Worm (Caenorhabditis elegans) whole organism, L1 larva: ENCODE results near the gene dnj-22.

ENCODE experiments used
- C04F5.9 ChIP-seq: sonication (generic microtip); optimal IDR thresholded peaks from 2 replicates; lab custom pipeline; 2016; ENCODE audit warnings: missing genetic modification characterization, missing compliant biosample characterization
- C34B4.2 ChIP-seq: sonication (generic microtip); optimal IDR thresholded peaks from 2 replicates; lab custom pipeline; 2017; ENCODE audit warnings: mild to moderate bottlenecking, missing genetic modification characterization, missing compliant biosample characterization
- F16B12.6 ChIP-seq: fragments of 150-350 bp; optimal IDR thresholded peaks from 2 replicates; lab custom pipeline; 2014; ENCODE audit warnings: missing biosample characterization, missing genetic modification characterization
- aha-1 ChIP-seq: fragments of 150-350 bp; optimal IDR thresholded peaks from 2 replicates; lab custom pipeline; 2014; ENCODE audit warnings: missing biosample characterization, missing genetic modification characterization
- alr-1 ChIP-seq: fragments of 200-800 bp; sonication (Bioruptor generic); optimal IDR thresholded peaks from 2 replicates; lab custom pipeline; 2018; ENCODE audit warnings: borderline replicate concordance, mild to moderate bottlenecking, missing genetic modification characterization, missing compliant biosample characterization
- aly-2 ChIP-seq: fragments of 150-350 bp; optimal IDR thresholded peaks from 2 replicates; lab custom pipeline; 2014; ENCODE audit warnings: missing biosample characterization, missing genetic modification characterization
- ama-1 ChIP-seq: fragments of 150-350 bp; optimal IDR thresholded peaks from 2 replicates; lab custom pipeline; 2014
- ceh-8 ChIP-seq: fragments of 200-800 bp; sonication (Bioruptor generic); optimal IDR thresholded peaks from 2 replicates; lab custom pipeline; 2018; ENCODE audit warnings: mild to moderate bottlenecking, missing genetic modification characterization, moderate library complexity, missing compliant biosample characterization
- ceh-82 ChIP-seq, 3 experiments: fragments of 150-350 bp in 1 of 3; sonication (generic microtip) in 2 of 3; optimal IDR thresholded peaks; 2 replicates each; lab custom pipeline; 2014 to 2017; ENCODE audit warnings: missing biosample characterization in 3 of 3, missing genetic modification characterization in 3 of 3
- ceh-90 ChIP-seq: sonication (generic microtip); optimal IDR thresholded peaks from 2 replicates; lab custom pipeline; 2016; ENCODE audit warnings: missing genetic modification characterization, missing compliant biosample characterization
- dpl-1 ChIP-seq, 3 experiments: fragments of 150-350 bp in 2 of 3; sonication (generic microtip) in 1 of 3; optimal IDR thresholded peaks; 2 replicates each; lab custom pipeline; 2014 to 2017; ENCODE audit warnings: missing biosample characterization in 3 of 3, missing genetic modification characterization in 3 of 3, missing genetic modification reagents in 3 of 3
- dsc-1 ChIP-seq: sonication (generic microtip); optimal IDR thresholded peaks from 2 replicates; lab custom pipeline; 2016; ENCODE audit warnings: mild to moderate bottlenecking, missing genetic modification characterization, missing compliant biosample characterization
- efl-1 ChIP-seq, 4 experiments: fragments of 150-350 bp; optimal IDR thresholded peaks in 3 of 4; peaks in 1 of 4; 1 replicate in 1 of 4; 2 replicates in 3 of 4; lab custom pipeline; 2014; ENCODE audit warnings: missing biosample characterization in 2 of 4, missing genetic modification characterization in 2 of 4, missing genetic modification reagents in 2 of 4
- egl-27 ChIP-seq, 2 experiments: fragments of 150-350 bp in 1 of 2; sonication (generic microtip); optimal IDR thresholded peaks; 3 replicates each; lab custom pipeline; 2017 to 2018; ENCODE audit warnings: missing biosample characterization in 2 of 2, missing genetic modification characterization in 2 of 2, missing genetic modification reagents in 2 of 2
- elt-2 ChIP-seq: sonication (generic microtip); optimal IDR thresholded peaks from 2 replicates; lab custom pipeline; 2016; ENCODE audit warnings: missing genetic modification characterization, mild to moderate bottlenecking, inconsistent platforms, missing compliant biosample characterization, missing genetic modification reagents
- elt-3 ChIP-seq, 6 experiments: fragments of 150-350 bp in 1 of 6; sonication (generic microtip); optimal IDR thresholded peaks; 2 replicates each; lab custom pipeline; 2017 to 2018; ENCODE audit warnings: missing biosample characterization in 6 of 6, missing genetic modification characterization in 6 of 6, inconsistent platforms in 1 of 6
- fkh-10 ChIP-seq: sonication (generic microtip); optimal IDR thresholded peaks from 2 replicates; lab custom pipeline; 2017; ENCODE audit warnings: missing biosample characterization, missing genetic modification reagents, missing genetic modification characterization
- fkh-4 ChIP-seq: sonication (generic microtip); optimal IDR thresholded peaks from 2 replicates; lab custom pipeline; 2016; ENCODE audit warnings: missing compliant biosample characterization, missing genetic modification characterization, borderline replicate concordance
- fkh-8 ChIP-seq: sonication (generic microtip); optimal IDR thresholded peaks from 2 replicates; lab custom pipeline; 2016; ENCODE audit warnings: mild to moderate bottlenecking, missing genetic modification characterization, missing compliant biosample characterization
- fos-1 ChIP-seq: fragments of 150-350 bp; optimal IDR thresholded peaks from 2 replicates; lab custom pipeline; 2014; ENCODE audit warnings: missing biosample characterization, missing genetic modification characterization
- hlh-4 ChIP-seq: sonication (generic microtip); optimal IDR thresholded peaks from 2 replicates; lab custom pipeline; 2016; ENCODE audit warnings: mild to moderate bottlenecking, missing genetic modification characterization, missing compliant biosample characterization
- hpl-2 ChIP-seq: fragments of 150-350 bp; optimal IDR thresholded peaks from 2 replicates; lab custom pipeline; 2014; ENCODE audit warnings: missing biosample characterization, missing genetic modification reagents, missing genetic modification characterization
- irx-1 ChIP-seq: sonication (generic microtip); optimal IDR thresholded peaks from 2 replicates; lab custom pipeline; 2016; ENCODE audit warnings: missing genetic modification characterization, missing compliant biosample characterization
- jun-1 ChIP-seq: fragments of 150-350 bp; optimal IDR thresholded peaks from 2 replicates; lab custom pipeline; 2014; ENCODE audit warnings: missing biosample characterization, missing genetic modification reagents, missing genetic modification characterization
- lin-14 ChIP-seq: fragments of 200-800 bp; sonication (Bioruptor generic); optimal IDR thresholded peaks from 2 replicates; lab custom pipeline; 2018; ENCODE audit warnings: mild to moderate bottlenecking, missing genetic modification characterization, moderate library complexity, missing compliant biosample characterization
- lin-15B ChIP-seq: fragments of 150-350 bp; sonication (generic microtip); optimal IDR thresholded peaks from 3 replicates; lab custom pipeline; 2014; ENCODE audit warnings: missing biosample characterization, missing genetic modification characterization
- lin-39 ChIP-seq: fragments of 150-350 bp; optimal IDR thresholded peaks from 2 replicates; lab custom pipeline; 2014; ENCODE audit warnings: missing biosample characterization, missing genetic modification reagents, missing genetic modification characterization
- lsy-2 ChIP-seq, 2 experiments: fragments of 150-350 bp; optimal IDR thresholded peaks; 2 replicates each; lab custom pipeline; 2014; ENCODE audit warnings: missing biosample characterization in 2 of 2, missing genetic modification characterization in 2 of 2
- mab-9 ChIP-seq: fragments of 200-800 bp; sonication (Bioruptor generic); IDR thresholded peaks from 2 replicates; pipeline ENCODE4 v1.3.6; 2022; ENCODE audit warnings: missing genetic modification reagents, missing genetic modification characterization, missing compliant biosample characterization
- nhr-12 ChIP-seq: sonication (generic microtip); optimal IDR thresholded peaks from 2 replicates; lab custom pipeline; 2017; ENCODE audit warnings: missing biosample characterization, missing genetic modification characterization
- nhr-237 ChIP-seq: fragments of 150-350 bp; optimal IDR thresholded peaks from 2 replicates; lab custom pipeline; 2014; ENCODE audit warnings: missing biosample characterization, missing genetic modification characterization
- nhr-28 ChIP-seq: fragments of 150-350 bp; optimal IDR thresholded peaks from 2 replicates; lab custom pipeline; 2014; ENCODE audit warnings: missing biosample characterization, missing genetic modification characterization
- nhr-47 ChIP-seq: sonication (generic microtip); optimal IDR thresholded peaks from 2 replicates; lab custom pipeline; 2016; ENCODE audit warnings: mild to moderate bottlenecking, missing genetic modification characterization, moderate library complexity, missing compliant biosample characterization
- nhr-71 ChIP-seq: sonication (generic microtip); optimal IDR thresholded peaks from 2 replicates; lab custom pipeline; 2016; ENCODE audit warnings: mild to moderate bottlenecking, missing genetic modification characterization, moderate library complexity, missing compliant biosample characterization
- nhr-76 ChIP-seq: sonication (generic microtip); optimal IDR thresholded peaks from 2 replicates; lab custom pipeline; 2017; ENCODE audit warnings: missing biosample characterization, missing genetic modification characterization
- nhr-77 ChIP-seq: fragments of 150-350 bp; optimal IDR thresholded peaks from 2 replicates; lab custom pipeline; 2014; ENCODE audit warnings: missing biosample characterization, missing genetic modification characterization
- nhr-84 ChIP-seq: sonication (generic microtip); optimal IDR thresholded peaks from 2 replicates; lab custom pipeline; 2017; ENCODE audit warnings: missing biosample characterization, missing genetic modification characterization
- pag-3 ChIP-seq: sonication (generic microtip); optimal IDR thresholded peaks from 2 replicates; lab custom pipeline; 2017; ENCODE audit warnings: missing genetic modification characterization, mild to moderate bottlenecking, missing compliant biosample characterization, antibody characterized with exemption, borderline replicate concordance; ENCODE audit not compliant: insufficient read depth
- pax-3 ChIP-seq: fragments of 200-800 bp; sonication (Bioruptor generic); optimal IDR thresholded peaks from 2 replicates; lab custom pipeline; 2018; ENCODE audit warnings: mild to moderate bottlenecking, missing genetic modification characterization, moderate library complexity, missing compliant biosample characterization
- pqm-1 ChIP-seq: sonication (generic microtip); optimal IDR thresholded peaks from 3 replicates; lab custom pipeline; 2017; ENCODE audit warnings: missing biosample characterization, missing genetic modification characterization
- rnt-1 ChIP-seq: sonication (generic microtip); optimal IDR thresholded peaks from 2 replicates; lab custom pipeline; 2016; ENCODE audit warnings: mild to moderate bottlenecking, missing genetic modification characterization, moderate library complexity, missing compliant biosample characterization
- sox-4 ChIP-seq: sonication (generic microtip); optimal IDR thresholded peaks from 2 replicates; lab custom pipeline; 2016; ENCODE audit warnings: missing genetic modification characterization, missing compliant biosample characterization
- sptf-1 ChIP-seq: fragments of 150-350 bp; optimal IDR thresholded peaks from 2 replicates; lab custom pipeline; 2014; ENCODE audit warnings: missing biosample characterization, missing genetic modification characterization
- tbx-2 ChIP-seq: sonication (generic microtip); optimal IDR thresholded peaks from 2 replicates; lab custom pipeline; 2016; ENCODE audit warnings: missing genetic modification characterization, missing compliant biosample characterization
- unc-130 ChIP-seq: fragments of 150-350 bp; optimal IDR thresholded peaks from 2 replicates; lab custom pipeline; 2017; ENCODE audit warnings: missing biosample characterization, missing genetic modification characterization, inconsistent platforms
- unc-30 ChIP-seq: sonication (generic microtip); optimal IDR thresholded peaks from 2 replicates; lab custom pipeline; 2017; ENCODE audit warnings: missing biosample characterization, missing genetic modification characterization
- unc-86 ChIP-seq: sonication (generic microtip); optimal IDR thresholded peaks from 2 replicates; lab custom pipeline; 2016; ENCODE audit warnings: missing genetic modification characterization, missing compliant biosample characterization
- unc-98 ChIP-seq: fragments of 200-800 bp; sonication (Bioruptor generic); IDR thresholded peaks from 2 replicates; pipeline ENCODE4 v1.3.6; 2022; ENCODE audit warnings: missing genetic modification characterization, missing compliant biosample characterization
- vab-15 ChIP-seq: sonication (generic microtip); optimal IDR thresholded peaks from 2 replicates; lab custom pipeline; 2017; ENCODE audit warnings: missing genotype, mild to moderate bottlenecking, missing genetic modification characterization, missing compliant biosample characterization
- xbp-1 ChIP-seq: sonication (generic microtip); optimal IDR thresholded peaks from 2 replicates; lab custom pipeline; 2016; ENCODE audit warnings: missing genetic modification characterization, missing compliant biosample characterization
- zag-1 ChIP-seq: fragments of 150-350 bp; optimal IDR thresholded peaks from 2 replicates; lab custom pipeline; 2014; ENCODE audit warnings: missing biosample characterization, missing genetic modification characterization
- ztf-11 ChIP-seq, 2 experiments: sonication (generic microtip); optimal IDR thresholded peaks; 2 replicates each; lab custom pipeline; 2016 to 2017; ENCODE audit warnings: missing genetic modification characterization in 2 of 2, missing biosample characterization in 1 of 2, missing compliant biosample characterization in 1 of 2

dnj-22 gene

ce11 chrV:8500348-8500747, 38.4 kb upstream of the dnj-22 start (continued):
- TF ChIP-seq dpl-1 (GFP tag; optimal IDR thresholded peaks at IDR 0.05; lab: Kevin White, UChicago) = peak; percentile 39 to 74 (median 72)
- TF ChIP-seq unc-30 (tag; lab: Kevin White, UChicago) = peak; percentile 31
- TF ChIP-seq alr-1 (tag; lab: Kevin White, UChicago) = no peak
- TF ChIP-seq hlh-4 = peak; percentile 25
- peak; percentile 59 for TF ChIP-seq hpl-2 (GFP tag; lab: Kevin White, UChicago)
- peak; percentile 96 for TF ChIP-seq ceh-8
- peak; percentile 93 for TF ChIP-seq tbx-2 (tag; lab: Kevin White, UChicago)
- TF ChIP-seq nhr-237 (tag; lab: Kevin White, UChicago) = peak; percentile 12
- TF ChIP-seq irx-1 (tag; lab: Kevin White, UChicago) = peak; percentile 91
- TF ChIP-seq C04F5.9 (tag; lab: Kevin White, UChicago) = peak; percentile 68
- TF ChIP-seq F16B12.6 (tag; lab: Kevin White, UChicago) = peak; percentile 55
- TF ChIP-seq nhr-71 = peak; percentile 94
- peak; percentile 86 for TF ChIP-seq mab-9 (GFP tag; lab: Robert Waterston, UW)
- peak; percentile 73 to 81 for TF ChIP-seq efl-1 (optimal IDR thresholded peaks at IDR 0.05; lab: Kevin White, UChicago)
- peak; percentile 62 to 98 for TF ChIP-seq efl-1 (GFP tag; optimal IDR thresholded peaks at IDR 0.05 in 1 of 2; lab: Kevin White, UChicago)
- TF ChIP-seq ztf-11 (tag; optimal IDR thresholded peaks at IDR 0.05; lab: Kevin White, UChicago) = peak in 1 of 2 experiments; percentile 90
- peak in 1 of 2 experiments; percentile 34 for TF ChIP-seq egl-27 (tag; optimal IDR thresholded peaks at IDR 0.05; lab: Kevin White, UChicago)
- peak; percentile 98 for TF ChIP-seq unc-130
- peak; percentile 97 for TF ChIP-seq rnt-1 (tag; lab: Kevin White, UChicago)
- TF ChIP-seq elt-3 (tag; optimal IDR thresholded peaks at IDR 0.05; lab: Kevin White, UChicago) = peak; percentile 9 to 87 (median 42)
- TF ChIP-seq ceh-82 (tag; optimal IDR thresholded peaks at IDR 0.05; lab: Kevin White, UChicago) = peak; percentile 89 to 98 (median 96)
- TF ChIP-seq pax-3 = peak; percentile 85
- TF ChIP-seq fos-1 (tag; lab: Kevin White, UChicago) = peak; percentile 89
- peak; percentile 75 for TF ChIP-seq unc-98 (GFP tag; lab: Robert Waterston, UW)
- TF ChIP-seq fkh-10 = peak; percentile 55
- no peak for TF ChIP-seq sptf-1 (tag; lab: Kevin White, UChicago)
- TF ChIP-seq vab-15 (tag; lab: Kevin White, UChicago) = peak; percentile 62
- peak; percentile 90 for TF ChIP-seq lin-39
- TF ChIP-seq sox-4 (tag; lab: Kevin White, UChicago) = peak; percentile 90
- no peak for TF ChIP-seq lin-15B (tag; lab: Kevin White, UChicago)
- peak; percentile 64 for TF ChIP-seq nhr-77 (tag; lab: Kevin White, UChicago)
- peak; percentile 30 for TF ChIP-seq fkh-8 (tag; lab: Kevin White, UChicago)
- peak; percentile 59 for TF ChIP-seq ceh-90 (tag; lab: Kevin White, UChicago)
- TF ChIP-seq zag-1 (tag; lab: Kevin White, UChicago) = no peak
- TF ChIP-seq nhr-76 (tag; lab: Kevin White, UChicago) = peak; percentile 95
- TF ChIP-seq lin-14 (GFP tag; lab: Kevin White, UChicago) = peak; percentile 85
- TF ChIP-seq pqm-1 (tag; lab: Kevin White, UChicago) = no peak
- TF ChIP-seq fkh-4 (tag; lab: Kevin White, UChicago) = peak; percentile 66
- TF ChIP-seq nhr-47 = peak; percentile 97
- TF ChIP-seq jun-1 (tag; lab: Kevin White, UChicago) = peak; percentile 87
- peak; percentile 68 for TF ChIP-seq aha-1
- peak; percentile 59 for TF ChIP-seq ama-1 (lab: Kevin White, UChicago)
- peak; percentile 39 for TF ChIP-seq nhr-12 (tag; lab: Kevin White, UChicago)
- peak; percentile 89 for TF ChIP-seq unc-86 (tag; lab: Kevin White, UChicago)
- TF ChIP-seq dsc-1 (tag; lab: Kevin White, UChicago) = peak; percentile 95
- TF ChIP-seq nhr-84 (tag; lab: Kevin White, UChicago) = peak; percentile 79
- peak; percentile 39 for TF ChIP-seq pag-3
- TF ChIP-seq C34B4.2 (tag; lab: Kevin White, UChicago) = peak; percentile 78
- peak; percentile 91 for TF ChIP-seq xbp-1 (tag; lab: Kevin White, UChicago)
- TF ChIP-seq nhr-28 (tag; lab: Kevin White, UChicago) = no peak
- TF ChIP-seq lsy-2 (tag; optimal IDR thresholded peaks at IDR 0.05; lab: Kevin White, UChicago) = peak; percentile 68 to 88
- peak; percentile 92 for TF ChIP-seq elt-2 (tag; lab: Kevin White, UChicago)
- peak; percentile 96 for TF ChIP-seq aly-2 (tag; lab: Kevin White, UChicago)
